Worm (Caenorhabditis elegans) whole organism, L4 larva: ENCODE measurements around the gene K02E10.7.
A peak's percentile ranks its signal among the peaks of the same experiment; 100 is the strongest.

Experiments
- F10B5.3 ChIP-seq: sonication (generic microtip); optimal IDR thresholded peaks from 2 replicates; lab custom pipeline; 2016; ENCODE audit warnings: mild to moderate bottlenecking, missing genetic modification characterization, missing compliant biosample characterization
- F37D6.2 ChIP-seq: sonication (generic microtip); optimal IDR thresholded peaks from 2 replicates; lab custom pipeline; 2016; ENCODE audit warnings: mild to moderate bottlenecking, missing genetic modification characterization, missing compliant biosample characterization
- T26A8.4 ChIP-seq: fragments of 200-800 bp; sonication (Bioruptor generic); IDR thresholded peaks from 2 replicates; pipeline ENCODE4 v1.3.6; 2022; ENCODE audit warnings: missing genetic modification characterization, missing compliant biosample characterization
- ZK337.2 ChIP-seq: fragments of 200-800 bp; sonication (Bioruptor generic); IDR thresholded peaks from 2 replicates; pipeline ENCODE4 v1.3.6; 2022; ENCODE audit warnings: missing genetic modification reagents, missing genetic modification characterization, missing compliant biosample characterization
- aha-1 ChIP-seq: fragments of 150-350 bp; peaks from one replicate; lab custom pipeline; 2014; ENCODE audit warnings: missing biosample characterization, missing genetic modification characterization
- attf-4 ChIP-seq: sonication (generic microtip); optimal IDR thresholded peaks from 3 replicates; lab custom pipeline; 2017; ENCODE audit warnings: missing biosample characterization, missing genetic modification characterization
- ceh-20 ChIP-seq: fragments of 200-800 bp; sonication (Bioruptor generic); IDR thresholded peaks from 2 replicates; pipeline ENCODE4 v1.3.6; 2022; ENCODE audit warnings: missing genetic modification reagents, missing genetic modification characterization, missing compliant biosample characterization
- ceh-28 ChIP-seq: fragments of 150-350 bp; optimal IDR thresholded peaks from 2 replicates; lab custom pipeline; 2014; ENCODE audit warnings: missing biosample characterization, missing genetic modification reagents, missing genetic modification characterization
- daf-12 ChIP-seq: fragments of 150-350 bp; optimal IDR thresholded peaks from 2 replicates; lab custom pipeline; 2014; ENCODE audit warnings: missing biosample characterization, missing genetic modification reagents, missing genetic modification characterization
- daf-16 ChIP-seq, 3 experiments: sonication (generic microtip); optimal IDR thresholded peaks; 2 replicates each; lab custom pipeline; 2016 to 2017; ENCODE audit warnings: missing genetic modification characterization in 3 of 3, missing genetic modification reagents in 3 of 3, mild to moderate bottlenecking in 2 of 3, missing compliant biosample characterization in 2 of 3, missing biosample characterization in 1 of 3, moderate library complexity in 1 of 3
- dmd-8 ChIP-seq: fragments of 200-800 bp; sonication (Bioruptor generic); IDR thresholded peaks from 2 replicates; pipeline ENCODE4 v1.3.6; 2022; ENCODE audit warnings: missing genetic modification characterization, missing compliant biosample characterization
- dve-1 ChIP-seq: sonication (generic microtip); optimal IDR thresholded peaks from 2 replicates; lab custom pipeline; 2017; ENCODE audit warnings: antibody characterized with exemption, mild to moderate bottlenecking, missing genetic modification characterization, missing compliant biosample characterization; ENCODE audit not compliant: insufficient read depth
- egl-43 ChIP-seq: fragments of 200-800 bp; sonication (Bioruptor generic); IDR thresholded peaks from 2 replicates; pipeline ENCODE4 v1.3.6; 2022; ENCODE audit warnings: missing genetic modification reagents, missing genetic modification characterization, missing compliant biosample characterization
- fos-1 ChIP-seq: fragments of 150-350 bp; optimal IDR thresholded peaks from 2 replicates; lab custom pipeline; 2014; ENCODE audit warnings: missing biosample characterization, missing genetic modification characterization
- hif-1 ChIP-seq, 2 experiments: sonication (generic microtip); optimal IDR thresholded peaks; 2 replicates each; lab custom pipeline; 2016 to 2017; ENCODE audit warnings: missing compliant biosample characterization in 2 of 2, missing genetic modification characterization in 2 of 2, missing genetic modification reagents in 2 of 2, missing genotype in 2 of 2, mild to moderate bottlenecking in 1 of 2
- hlh-30 ChIP-seq: sonication (generic microtip); optimal IDR thresholded peaks from 2 replicates; lab custom pipeline; 2017; ENCODE audit warnings: antibody characterized with exemption, mild to moderate bottlenecking, missing genetic modification characterization, missing compliant biosample characterization; ENCODE audit not compliant: insufficient read depth
- hmg-1.1 ChIP-seq: fragments of 200-800 bp; sonication (Bioruptor generic); IDR thresholded peaks from 2 replicates; pipeline ENCODE4 v1.3.6; 2022; ENCODE audit warnings: missing genetic modification reagents, missing genetic modification characterization, missing compliant biosample characterization
- lim-7 ChIP-seq: fragments of 200-800 bp; sonication (Bioruptor generic); IDR thresholded peaks from 2 replicates; pipeline ENCODE4 v1.3.6; 2022; ENCODE audit warnings: missing genetic modification characterization, missing compliant biosample characterization
- lin-1 ChIP-seq: fragments of 200-800 bp; sonication (Bioruptor generic); IDR thresholded peaks from 2 replicates; pipeline ENCODE4 v1.3.6; 2022; ENCODE audit warnings: missing genetic modification reagents, missing genetic modification characterization, missing compliant biosample characterization
- lin-38 ChIP-seq: fragments of 200-800 bp; sonication (Bioruptor generic); IDR thresholded peaks from 2 replicates; pipeline ENCODE4 v1.3.6; 2022; ENCODE audit warnings: missing genetic modification reagents, missing genetic modification characterization, missing compliant biosample characterization
- lin-39 ChIP-seq: fragments of 150-350 bp; optimal IDR thresholded peaks from 2 replicates; lab custom pipeline; 2014; ENCODE audit warnings: missing biosample characterization, missing genetic modification reagents, missing genetic modification characterization
- mdl-1 ChIP-seq, 2 experiments: fragments of 150-350 bp in 1 of 2; sonication (generic microtip) in 1 of 2; optimal IDR thresholded peaks; 2 replicates each; lab custom pipeline; 2014 to 2017; ENCODE audit warnings: missing biosample characterization in 2 of 2, missing genetic modification characterization in 2 of 2
- mdt-29 ChIP-seq: fragments of 200-800 bp; sonication (Bioruptor generic); IDR thresholded peaks from 2 replicates; pipeline ENCODE4 v1.3.6; 2022; ENCODE audit warnings: missing genetic modification reagents, missing genetic modification characterization, missing compliant biosample characterization
- nhr-25 ChIP-seq: sonication (generic microtip); optimal IDR thresholded peaks from 2 replicates; lab custom pipeline; 2017; ENCODE audit warnings: missing genetic modification characterization, mild to moderate bottlenecking, missing compliant biosample characterization, antibody characterized with exemption, moderate library complexity, borderline replicate concordance; ENCODE audit not compliant: insufficient read depth
- nhr-28 ChIP-seq: fragments of 150-350 bp; optimal IDR thresholded peaks from 2 replicates; lab custom pipeline; 2014; ENCODE audit warnings: missing biosample characterization, missing genetic modification characterization
- nhr-41 ChIP-seq: fragments of 200-800 bp; sonication (Bioruptor generic); IDR thresholded peaks from 2 replicates; pipeline ENCODE4 v1.3.6; 2022; ENCODE audit warnings: missing genetic modification reagents, missing genetic modification characterization, missing compliant biosample characterization
- nhr-48 ChIP-seq: sonication (generic microtip); optimal IDR thresholded peaks from 2 replicates; lab custom pipeline; 2016; ENCODE audit warnings: mild to moderate bottlenecking, missing genetic modification characterization, missing compliant biosample characterization
- nhr-6 ChIP-seq: fragments of 150-350 bp; optimal IDR thresholded peaks from 2 replicates; lab custom pipeline; 2014; ENCODE audit warnings: missing biosample characterization, missing genetic modification characterization
- nhr-76 ChIP-seq: fragments of 150-350 bp; optimal IDR thresholded peaks from 2 replicates; lab custom pipeline; 2014; ENCODE audit warnings: missing biosample characterization, missing genetic modification characterization
- rbr-2 ChIP-seq: sonication (generic microtip); optimal IDR thresholded peaks from 2 replicates; lab custom pipeline; 2016; ENCODE audit warnings: missing genotype, missing genetic modification characterization, missing compliant biosample characterization
- saeg-2 ChIP-seq: fragments of 200-800 bp; sonication (Bioruptor generic); IDR thresholded peaks from 2 replicates; pipeline ENCODE4 v1.3.6; 2022; ENCODE audit warnings: missing genetic modification reagents, missing genetic modification characterization, missing compliant biosample characterization
- set-16 ChIP-seq: fragments of 200-800 bp; sonication (Bioruptor generic); IDR thresholded peaks from 2 replicates; pipeline ENCODE4 v1.3.6; 2022; ENCODE audit warnings: missing genetic modification reagents, missing genetic modification characterization, missing compliant biosample characterization
- snpc-4 ChIP-seq: fragments of 150-350 bp; optimal IDR thresholded peaks from 2 replicates; lab custom pipeline; 2014; ENCODE audit warnings: missing biosample characterization, missing genetic modification characterization
- unc-39 ChIP-seq: sonication (generic microtip); optimal IDR thresholded peaks from 2 replicates; lab custom pipeline; 2017; ENCODE audit warnings: missing biosample characterization, missing genetic modification characterization
- unc-62 ChIP-seq, 3 experiments: fragments of 150-350 bp in 1 of 3; sonication (generic microtip); optimal IDR thresholded peaks in 2 of 3; peaks in 1 of 3; 1 replicate in 1 of 3; 2 replicates in 2 of 3; lab custom pipeline; 2014 to 2017; ENCODE audit warnings: missing biosample characterization in 3 of 3, missing genetic modification characterization in 3 of 3, missing genetic modification reagents in 3 of 3, missing genotype in 1 of 3
- zag-1 ChIP-seq: fragments of 150-350 bp; optimal IDR thresholded peaks from 2 replicates; lab custom pipeline; 2014; ENCODE audit warnings: missing biosample characterization, missing genetic modification characterization
- zip-2 ChIP-seq: fragments of 150-350 bp; optimal IDR thresholded peaks from 2 replicates; lab custom pipeline; 2014; ENCODE audit warnings: missing biosample characterization, missing genetic modification characterization
- ztf-11 ChIP-seq: fragments of 150-350 bp; optimal IDR thresholded peaks from 2 replicates; lab custom pipeline; 2014; ENCODE audit warnings: missing biosample characterization, missing genetic modification characterization
- ztf-7 ChIP-seq: fragments of 150-350 bp; optimal IDR thresholded peaks from 2 replicates; lab custom pipeline; 2014; ENCODE audit warnings: missing biosample characterization, missing genetic modification characterization

K02E10.7 gene

ce11 chrX:2536246-2536772, 28.0 kb upstream of the K02E10.7 start (continued):
- TF ChIP-seq hmg-1.1: peak; percentile 77
- no peak for TF ChIP-seq unc-39 (tag; lab: Kevin White, UChicago)
- TF ChIP-seq rbr-2 (tag; lab: Kevin White, UChicago): peak; percentile 85
- peak; percentile 79 for TF ChIP-seq nhr-25 (tag; lab: Kevin White, UChicago)
- no peak for TF ChIP-seq attf-4 (tag; lab: Kevin White, UChicago)
- peak; percentile 62; the same call in 1 of the 2 replicates for TF ChIP-seq ceh-20 (GFP tag; lab: Robert Waterston, UW)
- peak in 1 of 2 experiments; percentile 99 for TF ChIP-seq unc-62 (GFP tag; optimal IDR thresholded peaks at IDR 0.05 in 1 of 2; lab: Kevin White, UChicago)
- no peak for TF ChIP-seq unc-62 (tag; optimal IDR thresholded peaks at IDR 0.05; lab: Kevin White, UChicago)
- TF ChIP-seq ztf-11 (tag; lab: Kevin White, UChicago): no peak
- no peak for TF ChIP-seq fos-1 (tag; lab: Kevin White, UChicago)
- no peak for TF ChIP-seq dmd-8 (GFP tag; lab: Robert Waterston, UW)
- TF ChIP-seq zag-1 (tag; lab: Kevin White, UChicago): peak; percentile 76
- TF ChIP-seq ceh-28 (tag; lab: Kevin White, UChicago): peak; percentile 60
- TF ChIP-seq snpc-4 (tag; lab: Kevin White, UChicago): no peak
- no peak for TF ChIP-seq mdt-29 (GFP tag; lab: Robert Waterston, UW)
- TF ChIP-seq nhr-6 (tag; lab: Kevin White, UChicago): peak; percentile 45
- TF ChIP-seq hif-1 (tag; optimal IDR thresholded peaks at IDR 0.05; lab: Kevin White, UChicago): peak in 1 of 2 experiments; percentile 93
- TF ChIP-seq F37D6.2: peak; percentile 43
- TF ChIP-seq ZK337.2 (GFP tag; lab: Robert Waterston, UW): no peak
- no peak for TF ChIP-seq F10B5.3 (tag; lab: Kevin White, UChicago)
- peak in 1 of 2 experiments; percentile 78 for TF ChIP-seq mdl-1 (tag; optimal IDR thresholded peaks at IDR 0.05; lab: Kevin White, UChicago)
- peak; percentile 59 for TF ChIP-seq hlh-30 (tag; lab: Kevin White, UChicago)
- TF ChIP-seq egl-43 (GFP tag; lab: Robert Waterston, UW): peak; percentile 76
- peak; percentile 9 for TF ChIP-seq nhr-48 (tag; lab: Kevin White, UChicago)
- TF ChIP-seq daf-16 (GFP tag; optimal IDR thresholded peaks at IDR 0.05; lab: Kevin White, UChicago): peak in 1 of 2 experiments; percentile 87
- TF ChIP-seq daf-16 (tag; optimal IDR thresholded peaks at IDR 0.05; lab: Kevin White, UChicago): no peak
- no peak for TF ChIP-seq nhr-76 (tag; lab: Kevin White, UChicago)
- TF ChIP-seq aha-1 (tag; lab: Kevin White, UChicago): peak; percentile 99
- no peak for TF ChIP-seq ztf-7
- TF ChIP-seq lim-7 (GFP tag; lab: Robert Waterston, UW): 0 out of 2 replicates have a peak, but pooled peaks have one; percentile 31
- TF ChIP-seq daf-12 (tag; lab: Kevin White, UChicago): no peak
- no peak for TF ChIP-seq saeg-2
- peak; percentile 42 for TF ChIP-seq nhr-28 (tag; lab: Kevin White, UChicago)
- TF ChIP-seq set-16 (GFP tag; lab: Robert Waterston, UW): peak; percentile 83

ce11 chrX:2532357-2532756, 24.0 kb upstream of the K02E10.7 start, which contains the start of gene tbc-12:
TSS of gene tbc-12 (minus strand) at chrX:2532457.
- TF ChIP-seq nhr-48 (tag; lab: Kevin White, UChicago) (no peak), lin-39 (tag; lab: Kevin White, UChicago) (no peak), lin-1 (GFP tag; lab: Robert Waterston, UW) (no peak), nhr-41 (GFP tag; lab: Robert Waterston, UW) (no peak), lin-38 (GFP tag; lab: Robert Waterston, UW) (no peak), zip-2 (tag; lab: Kevin White, UChicago) (no peak), T26A8.4 (GFP tag; lab: Robert Waterston, UW) (no peak), unc-62 (GFP tag; optimal IDR thresholded peaks at IDR 0.05 in 1 of 2; lab: Kevin White, UChicago) (peak in 1 of 2 experiments; percentile 67), unc-62 (tag; optimal IDR thresholded peaks at IDR 0.05; lab: Kevin White, UChicago) (no peak), dve-1 (tag; lab: Kevin White, UChicago) (no peak)
